Worm (Caenorhabditis elegans) whole organism, L3 larva: ENCODE results near the gene frk-1.

Experiments used
- R02D3.7 ChIP-seq: fragments of 150-350 bp; optimal IDR thresholded peaks from 2 replicates; lab custom pipeline; 2014; ENCODE audit warnings: missing biosample characterization, missing genetic modification characterization
- ZK546.5 ChIP-seq: sonication (generic microtip); optimal IDR thresholded peaks from 2 replicates; lab custom pipeline; 2017; ENCODE audit warnings: missing biosample characterization, missing genetic modification characterization
- aly-2 ChIP-seq: fragments of 150-350 bp; optimal IDR thresholded peaks from 2 replicates; lab custom pipeline; 2014; ENCODE audit warnings: missing biosample characterization, missing genetic modification characterization
- ama-1 ChIP-seq: fragments of 150-350 bp; optimal IDR thresholded peaks from 2 replicates; lab custom pipeline; 2018
- ceh-16 ChIP-seq: sonication (generic microtip); optimal IDR thresholded peaks from 2 replicates; lab custom pipeline; 2017; ENCODE audit warnings: missing biosample characterization, missing genetic modification characterization
- ceh-28 ChIP-seq: fragments of 150-350 bp; optimal IDR thresholded peaks from 2 replicates; lab custom pipeline; 2014; ENCODE audit warnings: missing biosample characterization, missing genetic modification reagents, missing genetic modification characterization
- ceh-82 ChIP-seq: fragments of 150-350 bp; optimal IDR thresholded peaks from 2 replicates; lab custom pipeline; 2014; ENCODE audit warnings: missing biosample characterization, missing genetic modification characterization
- ceh-9 ChIP-seq: sonication (generic microtip); optimal IDR thresholded peaks from 2 replicates; lab custom pipeline; 2018; ENCODE audit warnings: missing biosample characterization, missing genetic modification characterization
- daf-12 ChIP-seq: fragments of 150-350 bp; optimal IDR thresholded peaks from 2 replicates; lab custom pipeline; 2014; ENCODE audit warnings: missing biosample characterization, missing genetic modification reagents, missing genetic modification characterization
- egl-27 ChIP-seq: sonication (generic microtip); optimal IDR thresholded peaks from 4 replicates; lab custom pipeline; 2017; ENCODE audit warnings: missing biosample characterization, missing genetic modification reagents, missing genetic modification characterization
- egl-5 ChIP-seq: fragments of 150-350 bp; optimal IDR thresholded peaks from 2 replicates; lab custom pipeline; 2017; ENCODE audit warnings: missing biosample characterization, missing genetic modification reagents, missing genetic modification characterization, inconsistent platforms
- elt-1 ChIP-seq: fragments of 150-350 bp; optimal IDR thresholded peaks from 2 replicates; lab custom pipeline; 2014; ENCODE audit warnings: missing biosample characterization, missing genetic modification characterization
- elt-2 ChIP-seq: sonication (generic microtip); optimal IDR thresholded peaks from 2 replicates; lab custom pipeline; 2016; ENCODE audit warnings: missing genetic modification reagents, mild to moderate bottlenecking, missing genetic modification characterization, missing compliant biosample characterization
- elt-3 ChIP-seq, 3 experiments: fragments of 150-350 bp in 1 of 3; sonication (generic microtip) in 2 of 3; optimal IDR thresholded peaks; 2 replicates in 2 of 3; 4 replicates in 1 of 3; lab custom pipeline; 2014 to 2017; ENCODE audit warnings: missing biosample characterization in 3 of 3, missing genetic modification characterization in 3 of 3
- eor-1 ChIP-seq, 2 experiments: fragments of 150-350 bp; optimal IDR thresholded peaks; 2 replicates each; lab custom pipeline; 2014 to 2018; ENCODE audit warnings: missing biosample characterization in 2 of 2, missing genetic modification characterization in 2 of 2
- fkh-10 ChIP-seq: sonication (generic microtip); optimal IDR thresholded peaks from 2 replicates; lab custom pipeline; 2017; ENCODE audit warnings: missing biosample characterization, missing genetic modification reagents, missing genetic modification characterization
- fkh-2 ChIP-seq: fragments of 150-350 bp; optimal IDR thresholded peaks from 2 replicates; lab custom pipeline; 2014; ENCODE audit warnings: missing biosample characterization, missing genetic modification reagents, missing genetic modification characterization
- fos-1 ChIP-seq: fragments of 150-350 bp; optimal IDR thresholded peaks from 2 replicates; lab custom pipeline; 2014; ENCODE audit warnings: missing biosample characterization, missing genetic modification characterization
- hmg-11 ChIP-seq: sonication (generic microtip); optimal IDR thresholded peaks from 2 replicates; lab custom pipeline; 2016; ENCODE audit warnings: missing genetic modification characterization, missing compliant biosample characterization
- jun-1 ChIP-seq: fragments of 150-350 bp; optimal IDR thresholded peaks from 2 replicates; lab custom pipeline; 2014; ENCODE audit warnings: missing biosample characterization, missing genetic modification reagents, missing genetic modification characterization
- lin-15B ChIP-seq: fragments of 150-350 bp; optimal IDR thresholded peaks from 2 replicates; lab custom pipeline; 2014; ENCODE audit warnings: missing biosample characterization, missing genetic modification characterization
- lin-39 ChIP-seq: fragments of 150-350 bp; optimal IDR thresholded peaks from 2 replicates; lab custom pipeline; 2018; ENCODE audit warnings: missing biosample characterization, missing genetic modification reagents, missing genetic modification characterization
- lsy-12 ChIP-seq: sonication (generic microtip); optimal IDR thresholded peaks from 2 replicates; lab custom pipeline; 2016; ENCODE audit warnings: mild to moderate bottlenecking, missing genetic modification characterization, missing compliant biosample characterization
- mdl-1 ChIP-seq: fragments of 150-350 bp; optimal IDR thresholded peaks from 2 replicates; lab custom pipeline; 2014; ENCODE audit warnings: missing biosample characterization, missing genetic modification characterization
- mml-1 ChIP-seq: fragments of 150-350 bp; sonication (generic microtip); optimal IDR thresholded peaks from 3 replicates; lab custom pipeline; 2014; ENCODE audit warnings: missing biosample characterization, missing genetic modification characterization
- nfya-1 ChIP-seq: sonication (generic microtip); optimal IDR thresholded peaks from 2 replicates; lab custom pipeline; 2017; ENCODE audit warnings: missing genetic modification characterization, mild to moderate bottlenecking, missing compliant biosample characterization, antibody characterized with exemption, moderate library complexity; ENCODE audit not compliant: insufficient read depth
- nhr-11 ChIP-seq: fragments of 150-350 bp; optimal IDR thresholded peaks from 2 replicates; lab custom pipeline; 2014; ENCODE audit warnings: missing biosample characterization, missing genetic modification characterization
- nhr-12 ChIP-seq: fragments of 150-350 bp; optimal IDR thresholded peaks from 2 replicates; lab custom pipeline; 2014; ENCODE audit warnings: missing biosample characterization, missing genetic modification characterization
- nhr-23 ChIP-seq: fragments of 150-350 bp; optimal IDR thresholded peaks from 2 replicates; lab custom pipeline; 2014; ENCODE audit warnings: missing biosample characterization, missing genetic modification reagents, missing genetic modification characterization
- nhr-237 ChIP-seq: fragments of 150-350 bp; optimal IDR thresholded peaks from 2 replicates; lab custom pipeline; 2014; ENCODE audit warnings: missing biosample characterization, missing genetic modification characterization
- nhr-25 ChIP-seq: sonication (generic microtip); optimal IDR thresholded peaks from 2 replicates; lab custom pipeline; 2017; ENCODE audit warnings: missing biosample characterization, missing genetic modification characterization
- nhr-28 ChIP-seq: fragments of 150-350 bp; optimal IDR thresholded peaks from 2 replicates; lab custom pipeline; 2014; ENCODE audit warnings: missing biosample characterization, missing genetic modification characterization
- nhr-43 ChIP-seq: sonication (generic microtip); optimal IDR thresholded peaks from 2 replicates; lab custom pipeline; 2016; ENCODE audit warnings: mild to moderate bottlenecking, missing genetic modification characterization, missing compliant biosample characterization; ENCODE audit not compliant: poor library complexity, severe bottlenecking
- nhr-67 ChIP-seq: fragments of 150-350 bp; optimal IDR thresholded peaks from 2 replicates; lab custom pipeline; 2014; ENCODE audit warnings: missing biosample characterization, missing genetic modification characterization
- nhr-76 ChIP-seq: fragments of 150-350 bp; sonication (generic microtip); optimal IDR thresholded peaks from 5 replicates; lab custom pipeline; 2014; ENCODE audit warnings: missing biosample characterization, missing genetic modification characterization
- nhr-77 ChIP-seq: fragments of 150-350 bp; optimal IDR thresholded peaks from 2 replicates; lab custom pipeline; 2014; ENCODE audit warnings: missing biosample characterization, missing genetic modification characterization
- pha-4 ChIP-seq: fragments of 150-350 bp; optimal IDR thresholded peaks from 2 replicates; lab custom pipeline; 2014; ENCODE audit warnings: missing biosample characterization, missing genetic modification reagents, missing genetic modification characterization
- pqm-1 ChIP-seq: fragments of 150-350 bp; optimal IDR thresholded peaks from 2 replicates; lab custom pipeline; 2017; ENCODE audit warnings: missing biosample characterization, missing genetic modification characterization, inconsistent platforms
- sea-2 ChIP-seq: fragments of 150-350 bp; sonication (generic microtip); optimal IDR thresholded peaks from 4 replicates; lab custom pipeline; 2014; ENCODE audit warnings: missing biosample characterization, missing genetic modification reagents, missing genetic modification characterization
- skn-1 ChIP-seq: fragments of 150-350 bp; optimal IDR thresholded peaks from 2 replicates; lab custom pipeline; 2014; ENCODE audit warnings: missing biosample characterization, missing genetic modification characterization
- snpc-4 ChIP-seq: fragments of 150-350 bp; optimal IDR thresholded peaks from 2 replicates; lab custom pipeline; 2014; ENCODE audit warnings: missing biosample characterization, missing genetic modification characterization
- tbx-2 ChIP-seq: sonication (generic microtip); optimal IDR thresholded peaks from 2 replicates; lab custom pipeline; 2016; ENCODE audit warnings: mild to moderate bottlenecking, missing genetic modification characterization, missing compliant biosample characterization
- unc-39 ChIP-seq: sonication (generic microtip); optimal IDR thresholded peaks from 4 replicates; lab custom pipeline; 2017; ENCODE audit warnings: missing biosample characterization, missing genetic modification characterization
- unc-62 ChIP-seq: fragments of 150-350 bp; sonication (generic microtip); optimal IDR thresholded peaks from 4 replicates; lab custom pipeline; 2014; ENCODE audit warnings: missing biosample characterization, missing genetic modification reagents, missing genetic modification characterization
- zag-1 ChIP-seq: fragments of 150-350 bp; optimal IDR thresholded peaks from 2 replicates; lab custom pipeline; 2014; ENCODE audit warnings: missing biosample characterization, missing genetic modification characterization
- ztf-11 ChIP-seq: fragments of 150-350 bp; optimal IDR thresholded peaks from 2 replicates; lab custom pipeline; 2014; ENCODE audit warnings: missing biosample characterization, missing genetic modification characterization
- ztf-4 ChIP-seq: fragments of 150-350 bp; optimal IDR thresholded peaks from 2 replicates; lab custom pipeline; 2014; ENCODE audit warnings: missing biosample characterization, missing genetic modification characterization

Gene frk-1

ce11 chrIV:9998487-9999218, 44.3 kb upstream of the frk-1 start, which contains the start of gene pyp-1:
TSS of gene pyp-1 (minus strand) at chrIV:9998925.
- no peak for TF ChIP-seq fkh-2 (tag; lab: Kevin White, UChicago)
- TF ChIP-seq elt-3 (tag; optimal IDR thresholded peaks at IDR 0.05; lab: Kevin White, UChicago), result no peak
- no peak for TF ChIP-seq nhr-12
- TF ChIP-seq jun-1 (tag; lab: Kevin White, UChicago), result peak; percentile 21
- no peak for TF ChIP-seq ztf-4 (tag; lab: Kevin White, UChicago)
- peak; percentile 75 for TF ChIP-seq pha-4
- no peak for TF ChIP-seq nhr-43 (tag; lab: Kevin White, UChicago)
- no peak for TF ChIP-seq nhr-76 (tag; lab: Kevin White, UChicago)
- TF ChIP-seq skn-1, result no peak
- TF ChIP-seq eor-1 (tag; optimal IDR thresholded peaks at IDR 0.05; lab: Kevin White, UChicago), result no peak
- no peak for TF ChIP-seq mml-1 (tag; lab: Kevin White, UChicago)
- TF ChIP-seq mdl-1 (tag; lab: Kevin White, UChicago), result no peak
- peak; percentile 40 for TF ChIP-seq ceh-28 (tag; lab: Kevin White, UChicago)
- TF ChIP-seq nhr-11 (tag; lab: Kevin White, UChicago), result no peak
- TF ChIP-seq sea-2 (GFP tag; lab: Kevin White, UChicago), result no peak
- peak; percentile 74 for TF ChIP-seq elt-2
- TF ChIP-seq fos-1, result no peak
- no peak for TF ChIP-seq nhr-67
- no peak for TF ChIP-seq ceh-9 (tag; lab: Kevin White, UChicago)
- no peak for TF ChIP-seq fkh-10 (GFP tag; lab: Kevin White, UChicago)
- peak; percentile 83 for TF ChIP-seq pqm-1
- TF ChIP-seq nhr-23 (tag; lab: Kevin White, UChicago), result no peak
- TF ChIP-seq unc-39 (tag; lab: Kevin White, UChicago), result no peak
- no peak for TF ChIP-seq ceh-82 (tag; lab: Kevin White, UChicago)
- TF ChIP-seq nhr-237, result no peak
- no peak for TF ChIP-seq egl-27 (tag; lab: Kevin White, UChicago)
- no peak for TF ChIP-seq egl-5 (tag; lab: Kevin White, UChicago)
- no peak for TF ChIP-seq unc-62
- no peak for TF ChIP-seq lin-15B
- TF ChIP-seq tbx-2, result no peak
- no peak for TF ChIP-seq zag-1
- peak; percentile 19 for TF ChIP-seq ama-1 (lab: Kevin White, UChicago)
- no peak for TF ChIP-seq elt-1 (tag; lab: Kevin White, UChicago)
- TF ChIP-seq nhr-28, result no peak
- no peak for TF ChIP-seq lsy-12 (tag; lab: Kevin White, UChicago)
- no peak for TF ChIP-seq daf-12
- TF ChIP-seq snpc-4 (tag; lab: Kevin White, UChicago), result peak; percentile 7
- TF ChIP-seq nhr-77 (tag; lab: Kevin White, UChicago), result no peak
- TF ChIP-seq ZK546.5, result no peak
- TF ChIP-seq nfya-1 (tag; lab: Kevin White, UChicago), result peak; percentile 15
- TF ChIP-seq hmg-11 (tag; lab: Kevin White, UChicago), result no peak
- TF ChIP-seq aly-2 (tag; lab: Kevin White, UChicago), result no peak
- TF ChIP-seq lin-39 (tag; lab: Kevin White, UChicago), result peak; percentile 25
- no peak for TF ChIP-seq nhr-25 (tag; lab: Kevin White, UChicago)
- no peak for TF ChIP-seq ceh-16
- TF ChIP-seq R02D3.7 (tag; lab: Kevin White, UChicago), result no peak
- TF ChIP-seq ztf-11 (tag; lab: Kevin White, UChicago), result no peak
